Worm (Caenorhabditis elegans): ENCODE data around the gene F25E2.2.

The F25E2.2 gene

DNA sequence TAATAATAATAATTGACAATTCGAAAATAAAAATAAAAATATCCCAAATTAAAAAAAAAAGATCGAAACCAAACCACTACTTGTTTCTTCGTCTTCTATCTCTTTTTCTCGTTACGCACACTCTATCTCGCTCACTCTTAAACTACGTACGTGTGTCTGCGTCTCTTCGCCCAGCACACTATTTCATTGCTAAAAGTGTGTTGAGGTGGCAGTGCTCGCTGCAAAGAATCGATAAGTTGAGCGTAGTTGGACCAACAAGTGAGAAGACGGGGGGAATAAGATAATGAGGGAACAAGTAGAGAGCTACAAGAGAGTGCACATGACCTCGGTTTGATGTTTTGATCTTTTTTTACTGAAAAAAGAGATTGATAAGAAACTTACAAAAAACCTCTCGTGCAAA lies 15.3 kb upstream of the F25E2.2 start:
- TF ChIP-seq hmg-11 (tag; optimal IDR thresholded peaks at IDR 0.05) (peak; percentile 67), elt-2 (tag; optimal IDR thresholded peaks at IDR 0.05) (peak; percentile 45), sea-2 (GFP tag; optimal IDR thresholded peaks at IDR 0.05) (peak; percentile 61), ceh-28 (tag; optimal IDR thresholded peaks at IDR 0.05) (peak; percentile 74), nhr-23 (tag; optimal IDR thresholded peaks at IDR 0.05) (no peak), nfya-1 (tag; optimal IDR thresholded peaks at IDR 0.05; ENCODE audit: insufficient read depth) (peak; percentile 52), egl-5 (tag; optimal IDR thresholded peaks at IDR 0.05) (no peak), lin-39 (tag; optimal IDR thresholded peaks at IDR 0.05) (peak; percentile 51)

DNA sequence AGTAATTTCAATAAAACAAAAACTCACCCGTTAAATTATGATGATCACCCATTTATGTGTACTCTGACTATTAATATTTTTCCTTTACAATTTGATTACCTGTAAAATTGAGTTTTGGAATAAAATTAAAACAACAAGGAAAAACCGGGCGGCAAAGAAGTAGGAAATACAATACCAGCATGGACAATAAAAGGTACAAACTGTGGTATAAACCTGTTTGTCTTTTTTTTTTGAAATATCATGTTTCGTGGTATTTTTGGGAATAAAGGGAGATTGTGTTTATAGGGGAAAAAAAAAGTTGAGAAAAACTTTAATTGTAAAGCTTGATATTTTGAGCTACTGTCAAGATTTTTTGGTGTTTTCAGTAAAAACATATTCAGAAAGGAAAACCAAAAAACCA lies 14.8 kb upstream of the F25E2.2 start, which contains the start of gene daf-3:
daf-3 (minus strand) TSS at position 101 of the 400 bp plus-strand sequence.
- peak; percentile 9 for TF ChIP-seq pha-4 (tag; optimal IDR thresholded peaks at IDR 0.05)
- no peak for TF ChIP-seq nhr-67 (tag; optimal IDR thresholded peaks at IDR 0.05)

DNA sequence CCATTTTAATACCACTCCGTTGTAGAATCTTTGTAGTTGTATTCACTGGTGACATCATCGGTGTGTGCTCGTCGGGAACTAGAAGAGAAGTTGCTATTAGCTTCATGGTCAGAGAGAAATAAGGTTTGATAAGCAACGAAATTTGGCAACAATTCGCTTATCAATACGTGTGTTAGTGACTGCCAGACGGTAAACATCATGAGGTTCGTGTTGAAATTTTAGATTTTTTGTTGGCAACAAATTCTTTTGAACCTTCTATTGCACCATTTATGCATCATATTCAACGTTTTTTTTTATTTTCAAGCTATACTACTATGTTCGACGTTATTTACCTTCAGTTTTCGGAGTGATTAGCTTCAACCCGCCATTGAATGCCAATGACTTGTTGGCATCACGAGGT lies 13.1 kb upstream of the F25E2.2 start:
- TF ChIP-seq pqm-1 (tag; optimal IDR thresholded peaks at IDR 0.05) (peak; percentile 86), unc-39 (tag; optimal IDR thresholded peaks at IDR 0.05) (no peak), elt-2 (tag; optimal IDR thresholded peaks at IDR 0.05) (peak; percentile 87), jun-1 (tag; optimal IDR thresholded peaks at IDR 0.05) (peak; percentile 6), nhr-28 (tag; optimal IDR thresholded peaks at IDR 0.05) (no peak), ceh-82 (tag; optimal IDR thresholded peaks at IDR 0.05) (no peak), aly-2 (tag; optimal IDR thresholded peaks at IDR 0.05) (no peak), nhr-237 (tag; optimal IDR thresholded peaks at IDR 0.05) (no peak), R02D3.7 (tag; optimal IDR thresholded peaks at IDR 0.05) (no peak), mml-1 (tag; optimal IDR thresholded peaks at IDR 0.05) (no peak), lin-15B (tag; optimal IDR thresholded peaks at IDR 0.05) (no peak), pha-4 (tag; optimal IDR thresholded peaks at IDR 0.05) (peak; percentile 53)

DNA sequence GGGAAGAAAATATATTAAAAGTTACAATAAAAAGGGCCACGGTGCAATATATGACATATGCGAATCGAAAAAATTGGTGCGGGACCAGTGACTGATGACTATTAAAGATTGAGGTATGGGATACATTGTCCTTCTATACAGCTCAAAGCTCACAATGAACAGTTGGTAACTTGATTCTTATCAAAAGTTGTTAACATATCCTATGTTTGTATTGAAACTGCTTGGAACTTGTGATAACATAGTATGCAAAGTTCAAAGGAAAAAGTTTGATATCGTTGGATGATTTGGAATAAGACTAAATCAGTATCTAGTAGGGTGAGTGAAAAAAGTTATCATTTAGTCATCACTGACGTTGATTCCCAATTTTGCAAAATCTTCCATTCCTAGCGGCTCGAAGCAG lies 7.4 kb upstream of the F25E2.2 start:
- TF ChIP-seq lsy-12 (tag; optimal IDR thresholded peaks at IDR 0.05) (no peak), nhr-77 (tag; optimal IDR thresholded peaks at IDR 0.05) (no peak), nhr-28 (tag; optimal IDR thresholded peaks at IDR 0.05) (no peak), elt-2 (tag; optimal IDR thresholded peaks at IDR 0.05) (no peak), nhr-67 (tag; optimal IDR thresholded peaks at IDR 0.05) (no peak), hmg-11 (tag; optimal IDR thresholded peaks at IDR 0.05) (no peak), nhr-76 (tag; optimal IDR thresholded peaks at IDR 0.05) (no peak), unc-39 (tag; optimal IDR thresholded peaks at IDR 0.05) (no peak), ztf-11 (tag; optimal IDR thresholded peaks at IDR 0.05) (no peak), lin-15B (tag; optimal IDR thresholded peaks at IDR 0.05) (no peak), lin-39 (tag; optimal IDR thresholded peaks at IDR 0.05) (no peak), elt-1 (tag; optimal IDR thresholded peaks at IDR 0.05) (no peak), egl-5 (tag; optimal IDR thresholded peaks at IDR 0.05) (no peak)

DNA sequence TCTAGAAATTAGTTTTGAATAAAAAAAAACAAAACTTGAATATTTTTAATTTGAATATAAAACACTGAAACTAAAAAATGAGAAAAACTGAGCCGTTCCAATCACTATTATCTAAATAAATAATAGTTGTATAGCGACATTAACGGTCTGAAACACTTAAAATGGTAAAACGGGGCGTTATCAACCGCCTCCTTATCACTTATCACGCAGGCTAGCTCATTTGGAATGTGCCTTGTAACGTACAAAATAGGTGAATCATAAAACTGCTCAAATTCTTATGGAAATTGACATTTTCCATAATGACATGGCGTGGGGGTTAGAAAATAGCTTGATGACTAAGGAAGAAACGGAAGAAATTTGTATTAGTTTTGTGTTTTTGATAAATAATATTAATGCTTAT lies 5.3 kb upstream of the F25E2.2 start, which contains the start of gene ifd-2:
ifd-2 (minus strand) TSS at position 1 of the 400 bp plus-strand sequence.
- TF ChIP-seq jun-1 (tag; optimal IDR thresholded peaks at IDR 0.05) (no peak), mml-1 (tag; optimal IDR thresholded peaks at IDR 0.05) (no peak), nhr-237 (tag; optimal IDR thresholded peaks at IDR 0.05) (no peak), nhr-67 (tag; optimal IDR thresholded peaks at IDR 0.05) (no peak), nfya-1 (tag; optimal IDR thresholded peaks at IDR 0.05; ENCODE audit: insufficient read depth) (no peak), mdl-1 (tag; optimal IDR thresholded peaks at IDR 0.05) (no peak), ztf-4 (tag; optimal IDR thresholded peaks at IDR 0.05) (no peak), aly-2 (tag; optimal IDR thresholded peaks at IDR 0.05) (no peak), elt-3 (tag; optimal IDR thresholded peaks at IDR 0.05) (no peak), skn-1 (tag; optimal IDR thresholded peaks at IDR 0.05) (no peak), zag-1 (tag; optimal IDR thresholded peaks at IDR 0.05) (no peak), nhr-23 (tag; optimal IDR thresholded peaks at IDR 0.05) (no peak), pqm-1 (tag; optimal IDR thresholded peaks at IDR 0.05) (peak; percentile 74), R02D3.7 (tag; optimal IDR thresholded peaks at IDR 0.05) (no peak), fkh-10 (GFP tag; optimal IDR thresholded peaks at IDR 0.05) (no peak), nhr-77 (tag; optimal IDR thresholded peaks at IDR 0.05) (no peak), pha-4 (tag; optimal IDR thresholded peaks at IDR 0.05) (peak; percentile 8), ZK546.5 (tag; optimal IDR thresholded peaks at IDR 0.05) (no peak), nhr-28 (tag; optimal IDR thresholded peaks at IDR 0.05) (no peak), elt-2 (tag; optimal IDR thresholded peaks at IDR 0.05) (peak; percentile 87), eor-1 (tag; optimal IDR thresholded peaks at IDR 0.05) (no peak)

Data from whole organism, L3 larva.